Fruit fly (Drosophila melanogaster) whole organism: ENCODE results near the gene ppk20.

Source experiments
- CG8478 ChIP-seq: fragments of >200 bp; optimal IDR thresholded peaks from 2 replicates; lab custom pipeline; 2018; ENCODE audit warnings: inconsistent platforms
- Dll ChIP-seq: fragments of >200 bp; optimal IDR thresholded peaks from 2 replicates; lab custom pipeline; 2017
- EcR ChIP-seq, 2 experiments: fragments of >200 bp; optimal IDR thresholded peaks; 2 replicates each; lab custom pipeline; 2017; ENCODE audit warnings: missing biosample characterization in 2 of 2, missing genetic modification characterization in 2 of 2, missing genetic modification reagents in 2 of 2
- pan ChIP-seq: fragments of >200 bp; optimal IDR thresholded peaks from 2 replicates; lab custom pipeline; 2017
- psq ChIP-seq: fragments of >200 bp; optimal IDR thresholded peaks from 2 replicates; lab custom pipeline; 2017
- usp ChIP-seq: fragments of >200 bp; optimal IDR thresholded peaks from 2 replicates; lab custom pipeline; 2017; ENCODE audit warnings: missing biosample characterization, missing genetic modification characterization, mixed read lengths

DNA sequence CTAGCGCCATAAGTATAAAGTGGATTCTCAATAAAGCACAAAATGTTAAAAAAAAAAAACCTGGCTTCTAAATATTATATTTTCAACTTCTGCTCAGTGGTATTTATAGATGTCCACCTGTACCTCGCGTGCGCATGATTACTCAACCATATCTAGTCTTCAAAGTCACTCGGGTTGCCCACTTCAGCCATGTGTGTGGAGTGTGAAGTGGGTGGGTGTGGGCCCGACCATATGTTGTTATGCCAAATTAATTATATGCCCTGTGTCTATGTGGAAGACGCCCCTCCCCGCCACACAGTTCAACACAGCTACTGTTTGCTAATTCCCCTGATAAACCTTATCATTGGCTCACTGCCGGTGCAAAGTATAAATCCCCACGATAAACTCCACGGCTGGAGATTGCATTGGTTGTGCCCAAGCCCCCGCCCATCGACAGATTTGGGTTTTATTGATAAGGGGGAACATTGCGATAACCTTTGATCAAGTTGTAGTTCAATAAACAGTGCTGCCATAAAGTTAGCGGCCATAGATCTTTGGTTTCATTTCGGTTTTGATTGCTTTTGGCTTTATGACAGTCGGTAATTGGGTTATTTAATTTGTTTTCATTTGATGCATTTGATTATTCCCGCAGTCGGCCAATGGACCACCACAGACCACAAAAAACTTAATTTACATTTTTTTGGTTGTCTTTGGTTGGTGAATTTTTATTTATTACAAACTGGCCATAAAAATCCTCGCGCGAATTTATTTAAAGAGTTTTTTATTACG, 47.8 kb downstream of the ppk20 start:
- TF ChIP-seq psq (lab: Kevin White, UChicago) = no peak
- no peak for TF ChIP-seq CG8478 (lab: Kevin White, UChicago)
- TF ChIP-seq EcR (GFP tag; optimal IDR thresholded peaks at IDR 0.05; lab: Kevin White, UChicago) = no peak
- TF ChIP-seq usp (GFP tag; lab: Kevin White, UChicago) = no peak
- TF ChIP-seq pan = no peak
- TF ChIP-seq Dll (lab: Kevin White, UChicago) = no peak
